Fruit fly (Drosophila melanogaster) whole organism, embryonic: Measurements from ENCODE around the gene Tsp29Fb.

Experiments
- Atf-2 ChIP-seq: fragments of 200-800 bp; sonication (Bioruptor generic); optimal IDR thresholded peaks from 2 replicates; lab custom pipeline; 2016; ENCODE audit warnings: missing biosample characterization, missing genetic modification characterization
- Atf3 ChIP-seq: fragments of 200-800 bp; sonication (Bioruptor generic); optimal IDR thresholded peaks from 3 replicates; lab custom pipeline; 2016; ENCODE audit warnings: missing biosample characterization, missing genetic modification characterization
- Bgb ChIP-seq: fragments of 200-800 bp; sonication (Bioruptor generic); IDR thresholded peaks from 2 replicates; pipeline ENCODE4 v1.3.6; 2022; ENCODE audit warnings: missing biosample characterization, missing genetic modification characterization; ENCODE audit not compliant: partially characterized antibody
- CG10462 ChIP-seq: fragments of 200-800 bp; sonication (Bioruptor generic); optimal IDR thresholded peaks from 2 replicates; lab custom pipeline; 2016; ENCODE audit warnings: missing biosample characterization, missing genetic modification characterization
- CG11093 ChIP-seq: fragments of 200-800 bp; sonication (Bioruptor generic); IDR thresholded peaks from 3 replicates; pipeline ENCODE4 v1.3.6; 2022; ENCODE audit warnings: missing biosample characterization, missing genetic modification characterization
- CG1529 ChIP-seq: fragments of 200-800 bp; sonication (Bioruptor generic); optimal IDR thresholded peaks from 3 replicates; lab custom pipeline; 2018; ENCODE audit warnings: missing biosample characterization, missing genetic modification characterization
- CG17612 ChIP-seq: fragments of 200-800 bp; sonication (Bioruptor generic); IDR thresholded peaks from 2 replicates; pipeline ENCODE4 v1.3.6; 2022; ENCODE audit warnings: missing biosample characterization, missing genetic modification characterization
- CG17829 ChIP-seq: fragments of 200-800 bp; optimal IDR thresholded peaks from 2 replicates; lab custom pipeline; 2019; ENCODE audit warnings: missing biosample characterization, mild to moderate bottlenecking, missing genetic modification characterization, moderate library complexity
- CG18599 ChIP-seq: fragments of 200-800 bp; sonication (Bioruptor generic); optimal IDR thresholded peaks from 3 replicates; lab custom pipeline; 2017; ENCODE audit warnings: missing biosample characterization, missing genetic modification characterization, mild to moderate bottlenecking, moderate library complexity, missing genetic modification reagents
- CG18764 ChIP-seq: fragments of 200-800 bp; sonication (Bioruptor generic); optimal IDR thresholded peaks from 3 replicates; lab custom pipeline; 2016; ENCODE audit warnings: missing biosample characterization, missing genetic modification characterization
- CG2129 ChIP-seq: fragments of 200-800 bp; sonication (Bioruptor generic); IDR thresholded peaks from 2 replicates; pipeline ENCODE4 v1.3.6; 2022; ENCODE audit warnings: missing biosample characterization, missing genetic modification characterization; ENCODE audit not compliant: partially characterized antibody
- CG3065 ChIP-seq: fragments of 200-800 bp; sonication (Bioruptor generic); optimal IDR thresholded peaks from 2 replicates; lab custom pipeline; 2016; ENCODE audit warnings: missing biosample characterization, missing genetic modification characterization
- CG32767 ChIP-seq: fragments of 200-800 bp; sonication (Bioruptor generic); IDR thresholded peaks from 2 replicates; pipeline ENCODE4 v1.3.6; 2022; ENCODE audit warnings: missing biosample characterization, missing genetic modification characterization
- CG32772 ChIP-seq: fragments of 200-800 bp; sonication (Bioruptor generic); IDR thresholded peaks from 2 replicates; pipeline ENCODE4 v1.3.6; 2022; ENCODE audit warnings: missing biosample characterization, missing genetic modification characterization
- CG3281 ChIP-seq: fragments of 200-800 bp; sonication (Bioruptor generic); optimal IDR thresholded peaks from 3 replicates; lab custom pipeline; 2017; ENCODE audit warnings: missing biosample characterization, mild to moderate bottlenecking, missing genetic modification characterization
- CG34224 ChIP-seq: fragments of 200-800 bp; sonication (Bioruptor generic); IDR thresholded peaks from 3 replicates; pipeline ENCODE4 v1.3.6; 2022; ENCODE audit warnings: missing biosample characterization, missing genetic modification characterization; ENCODE audit not compliant: partially characterized antibody
- CG43689 ChIP-seq: fragments of 200-800 bp; sonication (Bioruptor generic); IDR thresholded peaks from 2 replicates; pipeline ENCODE4 v1.3.6; 2022; ENCODE audit warnings: missing biosample characterization, missing genetic modification characterization
- CG4707 ChIP-seq: fragments of 200-800 bp; sonication (Bioruptor generic); optimal IDR thresholded peaks from 2 replicates; lab custom pipeline; 2018; ENCODE audit warnings: missing biosample characterization, mild to moderate bottlenecking, missing genetic modification characterization, moderate library complexity
- CG6765 ChIP-seq: fragments of 200-800 bp; sonication (Bioruptor generic); optimal IDR thresholded peaks from 3 replicates; lab custom pipeline; 2017; ENCODE audit warnings: missing biosample characterization, mild to moderate bottlenecking, missing genetic modification characterization
- CG7839 ChIP-seq: fragments of 200-800 bp; sonication (Bioruptor generic); optimal IDR thresholded peaks from 3 replicates; lab custom pipeline; 2018; ENCODE audit warnings: missing biosample characterization, mild to moderate bottlenecking, missing genetic modification characterization, moderate library complexity
- CG9797 ChIP-seq: fragments of 200-800 bp; sonication (Bioruptor generic); optimal IDR thresholded peaks from 3 replicates; lab custom pipeline; 2018; ENCODE audit warnings: missing biosample characterization, mild to moderate bottlenecking, missing genetic modification characterization
- Camta ChIP-seq: fragments of 200-800 bp; sonication (Bioruptor generic); optimal IDR thresholded peaks from 2 replicates; lab custom pipeline; 2016; ENCODE audit warnings: missing biosample characterization, missing genetic modification characterization
- CoRest ChIP-seq: fragments of 200-800 bp; sonication (Bioruptor generic); optimal IDR thresholded peaks from 3 replicates; lab custom pipeline; 2018; ENCODE audit warnings: missing biosample characterization, mild to moderate bottlenecking, missing genetic modification characterization, moderate library complexity
- HLH3B ChIP-seq: fragments of 200-800 bp; sonication (Bioruptor generic); IDR thresholded peaks from 2 replicates; pipeline ENCODE4 v1.3.6; 2022; ENCODE audit warnings: missing biosample characterization, missing genetic modification characterization
- HLH4C ChIP-seq: fragments of 200-800 bp; sonication (Bioruptor generic); IDR thresholded peaks from 3 replicates; pipeline ENCODE4 v1.3.6; 2022; ENCODE audit warnings: missing biosample characterization, missing genetic modification characterization; ENCODE audit not compliant: partially characterized antibody
- MTF-1 ChIP-seq: fragments of 200-800 bp; sonication (Bioruptor generic); optimal IDR thresholded peaks from 2 replicates; lab custom pipeline; 2018; ENCODE audit warnings: missing biosample characterization, mild to moderate bottlenecking, missing genetic modification characterization, borderline replicate concordance
- Nf-YA ChIP-seq: fragments of 200-800 bp; sonication (Bioruptor generic); IDR thresholded peaks from 2 replicates; pipeline ENCODE4 v1.3.6; 2022; ENCODE audit warnings: missing biosample characterization, missing genetic modification characterization
- PHDP ChIP-seq: fragments of 200-800 bp; sonication (Bioruptor generic); optimal IDR thresholded peaks from 3 replicates; lab custom pipeline; 2018; ENCODE audit warnings: missing biosample characterization, mild to moderate bottlenecking, missing genetic modification characterization, moderate library complexity
- Sox102F ChIP-seq: fragments of 200-800 bp; sonication (Bioruptor generic); optimal IDR thresholded peaks from 2 replicates; lab custom pipeline; 2018; ENCODE audit warnings: missing biosample characterization, mild to moderate bottlenecking, missing genetic modification characterization, moderate library complexity
- Spps ChIP-seq: fragments of 200-800 bp; sonication (Bioruptor generic); optimal IDR thresholded peaks from 2 replicates; lab custom pipeline; 2018; ENCODE audit warnings: missing biosample characterization, mild to moderate bottlenecking, missing genetic modification characterization
- Ssrp ChIP-seq: fragments of 200-800 bp; sonication (Bioruptor generic); optimal IDR thresholded peaks from 2 replicates; lab custom pipeline; 2018; ENCODE audit warnings: missing biosample characterization, mild to moderate bottlenecking, missing genetic modification characterization, moderate library complexity
- Xrp1 ChIP-seq: fragments of 200-800 bp; sonication (Bioruptor generic); IDR thresholded peaks from 2 replicates; pipeline ENCODE4 v1.3.6; 2022; ENCODE audit warnings: missing biosample characterization, missing genetic modification characterization
- ato ChIP-seq: fragments of 200-800 bp; sonication (Bioruptor generic); IDR thresholded peaks from 2 replicates; pipeline ENCODE4 v1.3.6; 2022; ENCODE audit warnings: missing biosample characterization, missing genetic modification characterization; ENCODE audit not compliant: partially characterized antibody
- btn ChIP-seq: fragments of 200-800 bp; sonication (Bioruptor generic); optimal IDR thresholded peaks from 2 replicates; lab custom pipeline; 2016; ENCODE audit warnings: missing biosample characterization, missing genetic modification characterization
- ci ChIP-seq: fragments of 200-800 bp; sonication (Bioruptor generic); IDR thresholded peaks from 3 replicates; pipeline ENCODE4 v1.3.6; 2022; ENCODE audit warnings: missing biosample characterization, missing genetic modification characterization
- danr ChIP-seq: fragments of 200-800 bp; sonication (Bioruptor generic); IDR thresholded peaks from 2 replicates; pipeline ENCODE4 v1.3.6; 2022; ENCODE audit warnings: missing biosample characterization, missing genetic modification characterization
- esg ChIP-seq: fragments of 200-800 bp; sonication (Bioruptor generic); conservative IDR thresholded peaks from 2 replicates; pipeline ENCODE4 v1.3.6; 2022; ENCODE audit warnings: missing biosample characterization, missing genetic modification characterization
- eyg ChIP-seq: fragments of 200-800 bp; sonication (Bioruptor generic); optimal IDR thresholded peaks from 3 replicates; lab custom pipeline; 2016; ENCODE audit warnings: missing biosample characterization, missing genetic modification characterization
- gcm2 ChIP-seq: fragments of 200-800 bp; sonication (Bioruptor generic); optimal IDR thresholded peaks from 2 replicates; lab custom pipeline; 2016; ENCODE audit warnings: missing biosample characterization, missing genetic modification characterization
- hkb ChIP-seq, 2 experiments: fragments of 200-800 bp in 1 of 2; fragments of >200 bp in 1 of 2; sonication (Bioruptor generic) in 1 of 2; IDR thresholded peaks in 1 of 2; optimal IDR thresholded peaks in 1 of 2; 2 replicates each; pipeline versions ENCODE4 v1.3.6 to Lab custom; 2017 to 2022; ENCODE audit warnings: missing biosample characterization in 1 of 2, missing genetic modification characterization in 1 of 2
- inv ChIP-seq: fragments of 200-800 bp; sonication (Bioruptor generic); IDR thresholded peaks from 2 replicates; pipeline ENCODE4 v1.3.6; 2022; ENCODE audit warnings: missing biosample characterization, missing genetic modification characterization; ENCODE audit not compliant: partially characterized antibody
- nerfin-2 ChIP-seq: fragments of 200-800 bp; sonication (Bioruptor generic); IDR thresholded peaks from 2 replicates; pipeline ENCODE4 v1.3.6; 2022; ENCODE audit warnings: missing biosample characterization, missing genetic modification characterization; ENCODE audit not compliant: partially characterized antibody
- nom ChIP-seq: fragments of 200-800 bp; sonication (Bioruptor generic); optimal IDR thresholded peaks from 2 replicates; lab custom pipeline; 2017; ENCODE audit warnings: missing biosample characterization, missing genetic modification characterization, mild to moderate bottlenecking, moderate library complexity, missing genetic modification reagents
- scrt ChIP-seq: fragments of 200-800 bp; sonication (Bioruptor generic); optimal IDR thresholded peaks from 2 replicates; lab custom pipeline; 2018; ENCODE audit warnings: missing biosample characterization, mild to moderate bottlenecking, missing genetic modification characterization, moderate library complexity
- sob ChIP-seq: fragments of 200-800 bp; sonication (Bioruptor generic); IDR thresholded peaks from 2 replicates; pipeline ENCODE4 v1.3.6; 2022; ENCODE audit warnings: missing biosample characterization, missing genetic modification characterization
- vvl ChIP-seq: fragments of 200-800 bp; sonication (Bioruptor generic); IDR thresholded peaks from 2 replicates; pipeline ENCODE4 v1.3.6; 2022; ENCODE audit warnings: missing biosample characterization, missing genetic modification characterization
- wdn ChIP-seq: fragments of 200-800 bp; sonication (Bioruptor generic); IDR thresholded peaks from 2 replicates; pipeline ENCODE4 v1.3.6; 2022; ENCODE audit warnings: missing biosample characterization, missing genetic modification characterization

Tsp29Fb gene

dm6 chr2L:8952194-8953037, 15.2 kb downstream of the Tsp29Fb start (continued):
- TF ChIP-seq scrt (no peak), vvl (GFP tag; lab: Robert Waterston, UW) (peak; percentile 58), Ssrp (tag; lab: Kevin White, UChicago) (peak; percentile 23), CG7839 (peak; percentile 51), CG34224 (GFP tag; lab: Robert Waterston, UW) (no peak), eyg (GFP tag; lab: Kevin White, UChicago) (no peak), CG43689 (no peak), PHDP (peak; percentile 48), CG32767 (GFP tag; lab: Robert Waterston, UW) (no peak), hkb (optimal IDR thresholded peaks at IDR 0.05; lab: Kevin White, UChicago) (no peak), hkb (GFP tag; IDR thresholded peaks at IDR 0.05; lab: Robert Waterston, UW) (peak; percentile 66), CoRest (peak; percentile 30), nerfin-2 (peak; percentile 57), Xrp1 (GFP tag; lab: Robert Waterston, UW) (peak; percentile 61; the same call in 1 of the 2 replicates), HLH4C (GFP tag; lab: Robert Waterston, UW) (no peak; the same call in 2 of the 3 replicates), nom (GFP tag; lab: Kevin White, UChicago) (no peak), CG18599 (peak; percentile 79), Atf-2 (GFP tag; lab: Kevin White, UChicago) (no peak), CG6765 (GFP tag; lab: Kevin White, UChicago) (no peak), danr (GFP tag; lab: Robert Waterston, UW) (peak; percentile 35; the same call in 1 of the 2 replicates), CG17829 (peak; percentile 14), sob (GFP tag; lab: Robert Waterston, UW) (peak; percentile 36; the same call in 1 of the 2 replicates), CG3281 (GFP tag; lab: Kevin White, UChicago) (peak; percentile 28), gcm2 (GFP tag; lab: Kevin White, UChicago) (peak; percentile 11), Spps (tag; lab: Kevin White, UChicago) (no peak), CG9797 (GFP tag; lab: Kevin White, UChicago) (no peak), CG2129 (no peak), CG10462 (GFP tag; lab: Kevin White, UChicago) (no peak), CG17612 (GFP tag; lab: Robert Waterston, UW) (no peak), HLH3B (GFP tag; lab: Robert Waterston, UW) (peak; percentile 42; the same call in 1 of the 2 replicates), Atf3 (GFP tag; lab: Kevin White, UChicago) (no peak), wdn (GFP tag; lab: Robert Waterston, UW) (0 out of 2 replicates have a peak, but pooled peaks have one; percentile 22), MTF-1 (no peak), CG1529 (GFP tag; lab: Kevin White, UChicago) (no peak), ato (no peak), esg (GFP tag; lab: Robert Waterston, UW) (no peak; the same call in 1 of the 2 replicates), Camta (GFP tag; lab: Kevin White, UChicago) (no peak), CG18764 (GFP tag; lab: Kevin White, UChicago) (peak; percentile 29), Sox102F (GFP tag; lab: Kevin White, UChicago) (peak; percentile 24), inv (GFP tag; lab: Robert Waterston, UW) (no peak), Nf-YA (no peak), CG4707 (GFP tag; lab: Kevin White, UChicago) (no peak), CG32772 (GFP tag; lab: Robert Waterston, UW) (peak; percentile 67), btn (GFP tag; lab: Kevin White, UChicago) (no peak), CG3065 (GFP tag; lab: Kevin White, UChicago) (peak; percentile 30), ci (GFP tag; lab: Robert Waterston, UW) (peak; percentile 68), Bgb (GFP tag; lab: Robert Waterston, UW) (peak; percentile 81), CG11093 (GFP tag; lab: Robert Waterston, UW) (no peak)
